Fruit fly (Drosophila melanogaster): Measurements from ENCODE around the gene Act88F.

The Act88F gene

DNA sequence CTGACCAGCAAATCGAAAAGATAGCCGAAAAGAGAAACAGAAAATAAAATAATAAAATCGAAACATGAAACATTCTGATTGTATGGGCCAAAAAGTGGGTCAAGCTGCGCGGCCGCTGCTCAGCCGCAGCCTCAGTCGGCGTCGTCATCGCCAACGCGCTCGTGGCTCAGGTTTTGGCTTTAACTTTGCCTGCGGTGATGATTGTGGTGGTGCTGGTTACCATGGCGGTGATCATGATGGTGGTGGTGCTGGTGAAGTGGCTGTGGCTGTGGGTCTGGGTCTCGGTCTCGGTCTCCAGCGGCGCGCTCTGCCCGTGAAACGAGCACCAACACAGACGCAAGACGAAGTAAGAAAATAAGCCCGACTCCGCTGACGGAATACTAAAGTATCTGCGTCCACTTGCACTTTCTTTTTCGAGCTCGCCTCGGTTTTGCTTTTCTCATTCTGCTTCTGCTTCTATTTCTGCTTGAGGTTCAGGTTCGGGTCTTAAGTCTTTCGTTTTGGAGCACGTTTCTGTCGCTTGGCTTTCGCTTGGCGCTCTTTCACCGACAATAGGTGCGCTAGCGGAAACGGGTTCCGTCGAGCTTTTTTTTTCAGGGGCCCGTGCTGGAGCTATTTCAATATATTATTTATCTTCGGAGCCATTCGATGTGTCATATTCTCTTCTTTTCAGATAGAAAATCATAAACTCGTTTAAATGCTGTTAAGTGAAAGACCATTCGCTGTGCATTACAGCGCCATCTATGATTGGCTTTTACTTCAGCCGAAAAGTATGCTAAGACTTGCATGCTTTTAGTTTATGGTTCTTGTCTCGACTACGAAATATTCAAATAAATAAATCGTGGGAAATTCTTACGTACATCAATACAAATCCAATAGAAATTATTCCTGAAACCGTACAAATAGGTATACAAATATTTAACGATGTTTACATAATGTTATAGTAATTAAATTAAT, 2.0 kb upstream of the Act88F start (continued):
- no peak for TF ChIP-seq CG2120 (GFP tag; optimal IDR thresholded peaks at IDR 0.05)
- TF ChIP-seq abd-A (tag; optimal IDR thresholded peaks at IDR 0.05) = peak; percentile 38
- TF ChIP-seq trem (tag; optimal IDR thresholded peaks at IDR 0.05) = peak; percentile 28
- TF ChIP-seq chinmo (GFP tag; IDR thresholded peaks at IDR 0.05; ENCODE audit: partially characterized antibody) = 0 out of 4 replicates have a peak, but pooled peaks have one; percentile 56
- peak; percentile 96 for TF ChIP-seq CTCF (GFP tag; optimal IDR thresholded peaks at IDR 0.05)
- TF ChIP-seq Med (GFP tag) = peak; percentile 68
- no peak for TF ChIP-seq HLH4C (GFP tag; IDR thresholded peaks at IDR 0.05; ENCODE audit: partially characterized antibody)
- peak; percentile 63 for TF ChIP-seq pita (GFP tag; optimal IDR thresholded peaks at IDR 0.05)
- no peak for TF ChIP-seq esg (GFP tag; conservative IDR thresholded peaks at IDR 0.05)
- TF ChIP-seq chif (GFP tag; optimal IDR thresholded peaks at IDR 0.05) = peak in 1 of 2 experiments; percentile 25
- no peak for TF ChIP-seq CG12236 (GFP tag; optimal IDR thresholded peaks at IDR 0.05)
- no peak for TF ChIP-seq CG18011 (GFP tag; optimal IDR thresholded peaks at IDR 0.05)
- peak; percentile 10 for TF ChIP-seq gsb-n (tag; optimal IDR thresholded peaks at IDR 0.05)
- peak; percentile 80 for TF ChIP-seq CG12769 (tag; optimal IDR thresholded peaks at IDR 0.05)
- TF ChIP-seq Abd-B (GFP tag; optimal IDR thresholded peaks at IDR 0.05) = peak; percentile 6
- TF ChIP-seq Dip2 (GFP tag; IDR thresholded peaks at IDR 0.05) = peak; percentile 96
- no peak for TF ChIP-seq CG4820 (GFP tag; optimal IDR thresholded peaks at IDR 0.05)
- TF ChIP-seq Dbx (GFP tag; IDR thresholded peaks at IDR 0.05) = no peak
- TF ChIP-seq CG2116 (GFP tag; optimal IDR thresholded peaks at IDR 0.05) = no peak
- peak; percentile 39 for TF ChIP-seq zen (tag; optimal IDR thresholded peaks at IDR 0.05)
- peak; percentile 22 for TF ChIP-seq CG15696 (tag; optimal IDR thresholded peaks at IDR 0.05)
- TF ChIP-seq Ets65A (GFP tag) = peak; percentile 82
- TF ChIP-seq hkb (optimal IDR thresholded peaks at IDR 0.05) = no peak
- 0 out of 2 replicates have a peak, but pooled peaks have one; percentile 20 for TF ChIP-seq hkb (GFP tag; IDR thresholded peaks at IDR 0.05)
- no peak for TF ChIP-seq CG31388 (GFP tag; optimal IDR thresholded peaks at IDR 0.05)
- TF ChIP-seq CG33557 (GFP tag; optimal IDR thresholded peaks at IDR 0.05) = no peak
- TF ChIP-seq Bteb2 (GFP tag; optimal IDR thresholded peaks at IDR 0.05) = peak; percentile 3
- TF ChIP-seq amos (GFP tag; IDR thresholded peaks at IDR 0.05; ENCODE audit: partially characterized antibody) = peak; percentile 15; the same call in 1 of the 2 replicates
- TF ChIP-seq CG11456 (GFP tag; IDR thresholded peaks at IDR 0.05) = peak; percentile 34; the same call in 1 of the 3 replicates
- 0 out of 2 replicates have a peak, but pooled peaks have one; percentile 31 for TF ChIP-seq ato (GFP tag; IDR thresholded peaks at IDR 0.05; ENCODE audit: partially characterized antibody)
- TF ChIP-seq ssp (GFP tag; IDR thresholded peaks at IDR 0.05) = no peak
- TF ChIP-seq Lhr (GFP tag; optimal IDR thresholded peaks at IDR 0.05) = peak; percentile 23
- TF ChIP-seq stwl (tag; optimal IDR thresholded peaks at IDR 0.05) = peak; percentile 78
- peak in 1 of 2 experiments; percentile 53 for TF ChIP-seq insv (GFP tag; optimal IDR thresholded peaks at IDR 0.05)
- no peak for TF ChIP-seq CG10147 (GFP tag; optimal IDR thresholded peaks at IDR 0.05)
- no peak for TF ChIP-seq Trl (optimal IDR thresholded peaks at IDR 0.05)
- TF ChIP-seq Trl (GFP tag; optimal IDR thresholded peaks at IDR 0.05) = no peak
- no peak for TF ChIP-seq CG10431 (GFP tag; optimal IDR thresholded peaks at IDR 0.05)
- no peak for TF ChIP-seq onecut (GFP tag; IDR thresholded peaks at IDR 0.05)
- TF ChIP-seq pros (GFP tag; optimal IDR thresholded peaks at IDR 0.05) = peak; percentile 83
- TF ChIP-seq C15 (GFP tag; IDR thresholded peaks at IDR 0.05) = no peak
- TF ChIP-seq ci (GFP tag; IDR thresholded peaks at IDR 0.05) = peak; percentile 43; the same call in 1 of the 3 replicates
- peak; percentile 99 for TF ChIP-seq Blimp-1 (GFP tag; optimal IDR thresholded peaks at IDR 0.05)
- TF ChIP-seq cg (GFP tag; optimal IDR thresholded peaks at IDR 0.05) = peak; percentile 70
- TF ChIP-seq Meics (GFP tag; optimal IDR thresholded peaks at IDR 0.05) = no peak
- peak; percentile 8; the same call in 1 of the 2 replicates for TF ChIP-seq inv (GFP tag; IDR thresholded peaks at IDR 0.05; ENCODE audit: partially characterized antibody)
- TF ChIP-seq chm (GFP tag; IDR thresholded peaks at IDR 0.05) = no peak

Data from whole organism, embryonic.